Fruit fly (Drosophila melanogaster) whole organism, embryonic: ENCODE results near the gene zetaCOP.

Experiments
- ATbp ChIP-seq: fragments of 200-800 bp; sonication (Bioruptor generic); optimal IDR thresholded peaks from 2 replicates; lab custom pipeline; 2017; ENCODE audit warnings: missing biosample characterization, mild to moderate bottlenecking, missing genetic modification characterization, missing genetic modification reagents
- Blimp-1 ChIP-seq: fragments of 200-800 bp; sonication (Bioruptor generic); optimal IDR thresholded peaks from 3 replicates; lab custom pipeline; 2018; ENCODE audit warnings: missing biosample characterization, missing genetic modification characterization, mild to moderate bottlenecking, moderate library complexity, missing genetic modification reagents
- CG10959 ChIP-seq: fragments of 200-800 bp; sonication (Bioruptor generic); IDR thresholded peaks from 2 replicates; pipeline ENCODE4 v1.3.6; 2022; ENCODE audit warnings: missing biosample characterization, missing genetic modification characterization
- CG12744 ChIP-seq: fragments of 200-800 bp; sonication (Bioruptor generic); optimal IDR thresholded peaks from 2 replicates; lab custom pipeline; 2016; ENCODE audit warnings: missing biosample characterization, missing genetic modification characterization
- CG14014 ChIP-seq: fragments of 200-800 bp; sonication (Bioruptor generic); IDR thresholded peaks from 2 replicates; pipeline ENCODE4 v1.3.6; 2022; ENCODE audit warnings: missing biosample characterization, missing genetic modification characterization
- CG17328 ChIP-seq: fragments of 200-800 bp; sonication (Bioruptor generic); IDR thresholded peaks from 2 replicates; pipeline ENCODE4 v1.3.6; 2022; ENCODE audit warnings: missing biosample characterization, missing genetic modification characterization
- CG2678 ChIP-seq: fragments of 200-800 bp; sonication (Bioruptor generic); optimal IDR thresholded peaks from 3 replicates; lab custom pipeline; 2019; ENCODE audit warnings: missing biosample characterization, mild to moderate bottlenecking, missing genetic modification characterization, moderate library complexity
- CG2875 ChIP-seq: fragments of 200-800 bp; sonication (Bioruptor generic); optimal IDR thresholded peaks from 2 replicates; lab custom pipeline; 2017; ENCODE audit warnings: missing biosample characterization, mild to moderate bottlenecking, missing genetic modification characterization, missing genetic modification reagents
- CG32767 ChIP-seq: fragments of 200-800 bp; sonication (Bioruptor generic); IDR thresholded peaks from 2 replicates; pipeline ENCODE4 v1.3.6; 2022; ENCODE audit warnings: missing biosample characterization, missing genetic modification characterization
- CG3726 ChIP-seq: fragments of 200-800 bp; sonication (Bioruptor generic); IDR thresholded peaks from 3 replicates; pipeline ENCODE4, ENCODE4 v1.3.6; 2022; ENCODE audit warnings: missing biosample characterization, missing genetic modification characterization
- CG5180 ChIP-seq: fragments of 200-800 bp; sonication (Bioruptor generic); optimal IDR thresholded peaks from 3 replicates; lab custom pipeline; 2017; ENCODE audit warnings: missing biosample characterization, missing genetic modification characterization, mild to moderate bottlenecking, moderate library complexity, missing genetic modification reagents
- CG8089 ChIP-seq: fragments of 200-800 bp; sonication (Bioruptor generic); optimal IDR thresholded peaks from 3 replicates; lab custom pipeline; 2016; ENCODE audit warnings: missing biosample characterization, missing genetic modification characterization
- CG8290 ChIP-seq, 3 experiments: fragments of 200-800 bp; sonication (Bioruptor generic); optimal IDR thresholded peaks; 2 replicates each; lab custom pipeline; 2016 to 2019; ENCODE audit warnings: missing biosample characterization in 3 of 3, missing genetic modification characterization in 3 of 3, mild to moderate bottlenecking in 2 of 3, moderate library complexity in 1 of 3
- CG9609 ChIP-seq: fragments of 200-800 bp; sonication (Bioruptor generic); optimal IDR thresholded peaks from 3 replicates; lab custom pipeline; 2016; ENCODE audit warnings: missing biosample characterization, missing genetic modification characterization
- Eip74EF ChIP-seq, 2 experiments: fragments of 200-800 bp in 1 of 2; fragments of >200 bp in 1 of 2; sonication (Bioruptor generic) in 1 of 2; optimal IDR thresholded peaks; 2 replicates each; lab custom pipeline; 2017 to 2019; ENCODE audit warnings: missing biosample characterization in 2 of 2, missing genetic modification characterization in 2 of 2, mild to moderate bottlenecking in 1 of 2, moderate library complexity in 1 of 2
- Hey ChIP-seq: fragments of 200-800 bp; sonication (Bioruptor generic); optimal IDR thresholded peaks from 3 replicates; lab custom pipeline; 2018; ENCODE audit warnings: missing biosample characterization, mild to moderate bottlenecking, missing genetic modification characterization
- Hr78 ChIP-seq, 2 experiments: fragments of 200-800 bp in 1 of 2; fragments of >200 bp in 1 of 2; sonication (Bioruptor generic) in 1 of 2; optimal IDR thresholded peaks; 2 replicates each; lab custom pipeline; 2017 to 2019; ENCODE audit warnings: missing biosample characterization in 2 of 2, missing genetic modification characterization in 2 of 2, mild to moderate bottlenecking in 1 of 2, moderate library complexity in 1 of 2
- Med ChIP-seq: fragments of 200-800 bp; sonication (Bioruptor generic); peaks from one replicate; lab custom pipeline; 2016; ENCODE audit warnings: missing biosample characterization, missing genetic modification characterization, mild to moderate bottlenecking, inconsistent platforms, moderate library complexity
- NfI ChIP-seq: fragments of 200-800 bp; sonication (Bioruptor generic); optimal IDR thresholded peaks from 3 replicates; lab custom pipeline; 2018; ENCODE audit warnings: missing biosample characterization, mild to moderate bottlenecking, missing genetic modification characterization, moderate library complexity
- Poxn ChIP-seq: fragments of 200-800 bp; sonication (Bioruptor generic); IDR thresholded peaks from 2 replicates; pipeline ENCODE4 v1.3.6; 2022; ENCODE audit warnings: missing biosample characterization, missing genetic modification characterization
- Sox100B ChIP-seq: fragments of 200-800 bp; sonication (Bioruptor generic); optimal IDR thresholded peaks from 3 replicates; lab custom pipeline; 2018; ENCODE audit warnings: missing biosample characterization, mild to moderate bottlenecking, missing genetic modification characterization
- amos ChIP-seq: fragments of 200-800 bp; sonication (Bioruptor generic); IDR thresholded peaks from 2 replicates; pipeline ENCODE4 v1.3.6; 2022; ENCODE audit warnings: missing biosample characterization, missing genetic modification characterization; ENCODE audit not compliant: partially characterized antibody
- aop ChIP-seq: fragments of 200-800 bp; sonication (Bioruptor generic); IDR thresholded peaks from 2 replicates; pipeline ENCODE4 v1.3.6; 2022; ENCODE audit warnings: missing biosample characterization, missing genetic modification characterization
- ase ChIP-seq: fragments of 200-800 bp; sonication (Bioruptor generic); IDR thresholded peaks from 3 replicates; pipeline ENCODE4 v1.3.6; 2022; ENCODE audit warnings: missing biosample characterization, missing genetic modification characterization
- bowl ChIP-seq: fragments of 200-800 bp; sonication (Bioruptor generic); IDR thresholded peaks from 2 replicates; pipeline ENCODE4 v1.3.6; 2022; ENCODE audit warnings: missing biosample characterization, missing genetic modification characterization
- br ChIP-seq: fragments of >200 bp; optimal IDR thresholded peaks from 2 replicates; lab custom pipeline; 2017
- bsh ChIP-seq, 2 experiments: fragments of 200-800 bp; sonication (Bioruptor generic); optimal IDR thresholded peaks; 2 replicates each; lab custom pipeline; 2017 to 2018; ENCODE audit warnings: mild to moderate bottlenecking in 2 of 2, missing biosample characterization in 2 of 2, missing genetic modification characterization in 2 of 2, moderate library complexity in 1 of 2
- chm ChIP-seq: fragments of 200-800 bp; sonication (Bioruptor generic); IDR thresholded peaks from 2 replicates; pipeline ENCODE4 v1.3.6; 2022; ENCODE audit warnings: missing biosample characterization, missing genetic modification characterization
- chn ChIP-seq: fragments of 200-800 bp; sonication (Bioruptor generic); optimal IDR thresholded peaks from 2 replicates; lab custom pipeline; 2016; ENCODE audit warnings: missing biosample characterization, missing genetic modification characterization
- crol ChIP-seq: fragments of 200-800 bp; sonication (Bioruptor generic); IDR thresholded peaks from 2 replicates; pipeline ENCODE4 v1.3.6; 2022; ENCODE audit warnings: missing biosample characterization, missing genetic modification characterization
- dm ChIP-seq: fragments of 200-800 bp; sonication (Bioruptor generic); optimal IDR thresholded peaks from 3 replicates; lab custom pipeline; 2016; ENCODE audit warnings: missing biosample characterization, missing genetic modification characterization
- eve ChIP-seq, 2 experiments: fragments of >200 bp; optimal IDR thresholded peaks; 2 replicates each; lab custom pipeline; 2017; ENCODE audit warnings: missing biosample characterization in 2 of 2, missing genetic modification characterization in 2 of 2
- gem ChIP-seq: fragments of 200-800 bp; sonication (Bioruptor generic); optimal IDR thresholded peaks from 2 replicates; lab custom pipeline; 2019; ENCODE audit warnings: missing biosample characterization, mild to moderate bottlenecking, missing genetic modification characterization, moderate library complexity
- grn ChIP-seq: fragments of 200-800 bp; sonication (Bioruptor generic); optimal IDR thresholded peaks from 3 replicates; lab custom pipeline; 2017; ENCODE audit warnings: missing biosample characterization, missing genetic modification characterization
- hbn ChIP-seq: fragments of 200-800 bp; sonication (Bioruptor generic); IDR thresholded peaks from 2 replicates; pipeline ENCODE4 v1.3.6; 2022; ENCODE audit warnings: missing biosample characterization, missing genetic modification characterization; ENCODE audit not compliant: partially characterized antibody
- her ChIP-seq: fragments of 200-800 bp; sonication (Bioruptor generic); optimal IDR thresholded peaks from 2 replicates; lab custom pipeline; 2016; ENCODE audit warnings: missing biosample characterization, missing genetic modification characterization
- lbe ChIP-seq: fragments of 200-800 bp; sonication (Bioruptor generic); optimal IDR thresholded peaks from 2 replicates; lab custom pipeline; 2016; ENCODE audit warnings: missing biosample characterization, mild to moderate bottlenecking, missing genetic modification characterization
- lov ChIP-seq, 2 experiments: fragments of 200-800 bp in 1 of 2; fragments of >200 bp in 1 of 2; sonication (Bioruptor generic) in 1 of 2; IDR thresholded peaks in 1 of 2; optimal IDR thresholded peaks in 1 of 2; 2 replicates in 1 of 2; 3 replicates in 1 of 2; pipeline versions ENCODE4 v1.3.6 to Lab custom; 2017 to 2022; ENCODE audit warnings: missing biosample characterization in 1 of 2, missing genetic modification characterization in 1 of 2
- otp ChIP-seq: fragments of 200-800 bp; sonication (Bioruptor generic); IDR thresholded peaks from 3 replicates; pipeline ENCODE4, ENCODE4 v1.3.6; 2022; ENCODE audit warnings: missing biosample characterization, missing genetic modification characterization
- p53 ChIP-seq: fragments of 200-800 bp; sonication (Bioruptor generic); optimal IDR thresholded peaks from 2 replicates; lab custom pipeline; 2016; ENCODE audit warnings: missing biosample characterization, missing genetic modification characterization
- prd ChIP-seq, 3 experiments: fragments of >200 bp in 2 of 3; fragments of 200-800 bp in 1 of 3; sonication (Bioruptor generic) in 1 of 3; optimal IDR thresholded peaks in 2 of 3; IDR thresholded peaks in 1 of 3; 2 replicates in 2 of 3; 3 replicates in 1 of 3; pipeline versions ENCODE4 v1.3.6 to Lab custom; 2017 to 2022; ENCODE audit warnings: missing biosample characterization in 1 of 3, missing genetic modification characterization in 1 of 3
- psq ChIP-seq: fragments of 200-800 bp; sonication (Bioruptor generic); optimal IDR thresholded peaks from 2 replicates; lab custom pipeline; 2017; ENCODE audit warnings: missing biosample characterization, missing genetic modification characterization
- pzg ChIP-seq: fragments of 200-800 bp; sonication (Bioruptor generic); optimal IDR thresholded peaks from 3 replicates; lab custom pipeline; 2018; ENCODE audit warnings: missing biosample characterization, mild to moderate bottlenecking, missing genetic modification characterization, moderate library complexity
- seq ChIP-seq: fragments of 200-800 bp; sonication (Bioruptor generic); IDR thresholded peaks from 2 replicates; pipeline ENCODE4 v1.3.6; 2022; ENCODE audit warnings: missing biosample characterization, missing genetic modification characterization
- sob ChIP-seq: fragments of 200-800 bp; sonication (Bioruptor generic); IDR thresholded peaks from 2 replicates; pipeline ENCODE4 v1.3.6; 2022; ENCODE audit warnings: missing biosample characterization, missing genetic modification characterization
- unpg ChIP-seq: fragments of 200-800 bp; sonication (Bioruptor generic); optimal IDR thresholded peaks from 3 replicates; lab custom pipeline; 2018; ENCODE audit warnings: missing biosample characterization, mild to moderate bottlenecking, missing genetic modification characterization, moderate library complexity
- vvl ChIP-seq: fragments of 200-800 bp; sonication (Bioruptor generic); IDR thresholded peaks from 2 replicates; pipeline ENCODE4 v1.3.6; 2022; ENCODE audit warnings: missing biosample characterization, missing genetic modification characterization
- wek ChIP-seq: fragments of 200-800 bp; sonication (Bioruptor generic); optimal IDR thresholded peaks from 3 replicates; lab custom pipeline; 2018; ENCODE audit warnings: missing biosample characterization, mild to moderate bottlenecking, missing genetic modification characterization, moderate library complexity

zetaCOP gene

dm6 chr3L:16699292-16700026 is 26.1 kb upstream of the zetaCOP start (continued):
- no peak for TF ChIP-seq Eip74EF (GFP tag; optimal IDR thresholded peaks at IDR 0.05; lab: Kevin White, UChicago)
- no peak for TF ChIP-seq chm (GFP tag; lab: Robert Waterston, UW)
- TF ChIP-seq wek: peak; percentile 29
- 0 out of 2 replicates have a peak, but pooled peaks have one; percentile 7 for TF ChIP-seq vvl (GFP tag; lab: Robert Waterston, UW)
- no peak for TF ChIP-seq lov (optimal IDR thresholded peaks at IDR 0.05; lab: Kevin White, UChicago)
- no peak for TF ChIP-seq lov (GFP tag; IDR thresholded peaks at IDR 0.05; lab: Robert Waterston, UW)
- TF ChIP-seq CG17328: no peak
- no peak for TF ChIP-seq CG10959 (GFP tag; lab: Robert Waterston, UW)
- TF ChIP-seq CG12744 (GFP tag; lab: Kevin White, UChicago): no peak
- TF ChIP-seq Sox100B (GFP tag; lab: Kevin White, UChicago): peak; percentile 11
- TF ChIP-seq CG8290 (GFP tag; optimal IDR thresholded peaks at IDR 0.05; lab: Kevin White, UChicago): no peak
- peak in 1 of 2 experiments; percentile 9 for TF ChIP-seq CG8290 (tag; optimal IDR thresholded peaks at IDR 0.05; lab: Kevin White, UChicago)
- TF ChIP-seq aop (GFP tag; lab: Robert Waterston, UW): no peak
- TF ChIP-seq br: no peak
- TF ChIP-seq dm (GFP tag; lab: Kevin White, UChicago): no peak
- TF ChIP-seq CG3726 (GFP tag; lab: Robert Waterston, UW): no peak
- no peak for TF ChIP-seq seq (GFP tag; lab: Robert Waterston, UW)
- TF ChIP-seq Blimp-1 (GFP tag; lab: Kevin White, UChicago): peak; percentile 65
- TF ChIP-seq otp (GFP tag; lab: Robert Waterston, UW): peak; percentile 57; the same call in 1 of the 3 replicates
- no peak for TF ChIP-seq CG9609 (GFP tag; lab: Kevin White, UChicago)
- TF ChIP-seq CG32767 (GFP tag; lab: Robert Waterston, UW): no peak
- TF ChIP-seq NfI (GFP tag; lab: Kevin White, UChicago): no peak
- 0 out of 2 replicates have a peak, but pooled peaks have one; percentile 11 for TF ChIP-seq Poxn (GFP tag; lab: Robert Waterston, UW)
- TF ChIP-seq p53 (GFP tag; lab: Kevin White, UChicago): no peak
- TF ChIP-seq ase (GFP tag; lab: Robert Waterston, UW): 0 out of 3 replicates have a peak, but pooled peaks have one; percentile 12
- TF ChIP-seq Hey (tag; lab: Kevin White, UChicago): no peak
- TF ChIP-seq bowl: no peak
- peak; percentile 64 for TF ChIP-seq crol (GFP tag; lab: Robert Waterston, UW)
- TF ChIP-seq unpg (GFP tag; lab: Kevin White, UChicago): no peak
- no peak for TF ChIP-seq CG5180 (GFP tag; lab: Kevin White, UChicago)
- no peak for TF ChIP-seq gem (tag; lab: Kevin White, UChicago)
- TF ChIP-seq hbn (GFP tag; lab: Robert Waterston, UW): no peak
- TF ChIP-seq amos (GFP tag; lab: Robert Waterston, UW): no peak
- TF ChIP-seq Med: peak; percentile 71
- no peak for TF ChIP-seq CG14014 (GFP tag; lab: Robert Waterston, UW)
- TF ChIP-seq eve (GFP tag; optimal IDR thresholded peaks at IDR 0.05; lab: Kevin White, UChicago): peak in 1 of 2 experiments; percentile 54
- TF ChIP-seq CG2678 (tag; lab: Kevin White, UChicago): peak; percentile 20
- no peak for TF ChIP-seq lbe (GFP tag; lab: Kevin White, UChicago)
- peak; percentile 19 for TF ChIP-seq ATbp (GFP tag; lab: Kevin White, UChicago)
- TF ChIP-seq Hr78 (GFP tag; optimal IDR thresholded peaks at IDR 0.05; lab: Kevin White, UChicago): no peak
- no peak for TF ChIP-seq CG2875 (GFP tag; lab: Kevin White, UChicago)
- TF ChIP-seq prd (optimal IDR thresholded peaks at IDR 0.05; lab: Kevin White, UChicago): no peak
- no peak for TF ChIP-seq prd (GFP tag; IDR thresholded peaks at IDR 0.05; lab: Robert Waterston, UW)
- TF ChIP-seq pzg (GFP tag; lab: Kevin White, UChicago): no peak
- no peak for TF ChIP-seq bsh (GFP tag; optimal IDR thresholded peaks at IDR 0.05; lab: Kevin White, UChicago)
- no peak for TF ChIP-seq chn (GFP tag; lab: Kevin White, UChicago)
- no peak for TF ChIP-seq sob
- TF ChIP-seq her (GFP tag; lab: Kevin White, UChicago): no peak
- no peak for TF ChIP-seq CG8089 (GFP tag; lab: Kevin White, UChicago)
- no peak for TF ChIP-seq psq (GFP tag; lab: Kevin White, UChicago)
- peak; percentile 48 for TF ChIP-seq grn
